Fruit fly (Drosophila melanogaster): ENCODE measurements around the gene Psf2.

- no peak for TF ChIP-seq lz (GFP tag; optimal IDR thresholded peaks at IDR 0.05)
- TF ChIP-seq Sox102F (GFP tag; optimal IDR thresholded peaks at IDR 0.05) = no peak
- no peak for TF ChIP-seq achi (GFP tag; optimal IDR thresholded peaks at IDR 0.05)
- TF ChIP-seq CG9139 (GFP tag; optimal IDR thresholded peaks at IDR 0.05) = no peak
- no peak for TF ChIP-seq Blimp-1 (GFP tag; optimal IDR thresholded peaks at IDR 0.05)
- TF ChIP-seq acj6 (GFP tag; optimal IDR thresholded peaks at IDR 0.05) = no peak
These were observed 9.4 kb downstream of the Psf2 start for dm6 chr2L:4377747-4378146.
